Worm (Caenorhabditis elegans): ENCODE results near the gene F55C9.6.
"Not testable (repeated sequence)": the region's sequence is repeated elsewhere in the genome, so short reads cannot be mapped to it uniquely, and the experiment has no call there.

Gene F55C9.6

ce11 chrV:19278488-19278887 is 18.1 kb downstream of the F55C9.6 start:
- no peak for TF ChIP-seq sea-2 (GFP tag; optimal IDR thresholded peaks at IDR 0.05)
- TF ChIP-seq eor-1 (tag; optimal IDR thresholded peaks at IDR 0.05): no peak
- TF ChIP-seq mml-1 (tag; optimal IDR thresholded peaks at IDR 0.05): no peak
- no peak for TF ChIP-seq nhr-25 (tag; optimal IDR thresholded peaks at IDR 0.05)
- TF ChIP-seq ztf-11 (tag; optimal IDR thresholded peaks at IDR 0.05): no peak
- TF ChIP-seq ZK546.5 (tag; optimal IDR thresholded peaks at IDR 0.05): no peak
- no peak for TF ChIP-seq tbx-2 (tag; optimal IDR thresholded peaks at IDR 0.05)
- no peak for TF ChIP-seq hmg-11 (tag; optimal IDR thresholded peaks at IDR 0.05)
- TF ChIP-seq ceh-9 (tag; optimal IDR thresholded peaks at IDR 0.05): no peak
- TF ChIP-seq zag-1 (tag; optimal IDR thresholded peaks at IDR 0.05): no peak
- TF ChIP-seq skn-1 (tag; optimal IDR thresholded peaks at IDR 0.05): no peak
- TF ChIP-seq nhr-12 (tag; optimal IDR thresholded peaks at IDR 0.05): no peak
- TF ChIP-seq ama-1 (optimal IDR thresholded peaks at IDR 0.05): no peak
- no peak for TF ChIP-seq elt-2 (tag; optimal IDR thresholded peaks at IDR 0.05)
- no peak for TF ChIP-seq fkh-2 (tag; optimal IDR thresholded peaks at IDR 0.05)
- no peak for TF ChIP-seq ceh-82 (tag; optimal IDR thresholded peaks at IDR 0.05)
- TF ChIP-seq nhr-237 (tag; optimal IDR thresholded peaks at IDR 0.05): no peak

- TF ChIP-seq daf-12 (tag; optimal IDR thresholded peaks at IDR 0.05) (no peak), unc-39 (tag; optimal IDR thresholded peaks at IDR 0.05) (no peak)
Measured at ce11 chrV:19276354-19276753, 20.3 kb downstream of the F55C9.6 start.

ce11 chrV:19264148-19264547 is 32.5 kb downstream of the F55C9.6 start, which contains the start of gene F21D9.1:
Gene F21D9.1 (plus strand): TSS chrV:19264448.
- TF ChIP-seq mdl-1, egl-5, aly-2 (tag; optimal IDR thresholded peaks at IDR 0.05): not testable (repeated sequence)

- TF ChIP-seq unc-39 (tag; optimal IDR thresholded peaks at IDR 0.05) (no peak), nhr-76 (tag; optimal IDR thresholded peaks at IDR 0.05) (no peak), ceh-28 (tag; optimal IDR thresholded peaks at IDR 0.05) (no peak), elt-3 (tag; optimal IDR thresholded peaks at IDR 0.05) (no peak), ceh-82 (tag; optimal IDR thresholded peaks at IDR 0.05) (no peak), elt-2 (tag; optimal IDR thresholded peaks at IDR 0.05) (no peak), zag-1 (tag; optimal IDR thresholded peaks at IDR 0.05) (no peak), fos-1 (tag; optimal IDR thresholded peaks at IDR 0.05) (no peak), pqm-1 (tag; optimal IDR thresholded peaks at IDR 0.05) (no peak), aly-2 (tag; optimal IDR thresholded peaks at IDR 0.05) (no peak), nfya-1 (tag; optimal IDR thresholded peaks at IDR 0.05; ENCODE audit: insufficient read depth) (no peak), lsy-12 (tag; optimal IDR thresholded peaks at IDR 0.05) (no peak)
Measured at ce11 chrV:19262349-19262748, 34.3 kb downstream of the F55C9.6 start, which contains the start of gene F21D9.2. Gene F21D9.2 (minus strand): TSS chrV:19262449.

- no peak for TF ChIP-seq snpc-4 (tag; optimal IDR thresholded peaks at IDR 0.05)
- TF ChIP-seq jun-1 (tag; optimal IDR thresholded peaks at IDR 0.05): no peak
- TF ChIP-seq hmg-11 (tag; optimal IDR thresholded peaks at IDR 0.05): no peak
- no peak for TF ChIP-seq daf-12 (tag; optimal IDR thresholded peaks at IDR 0.05)
- no peak for TF ChIP-seq zag-1 (tag; optimal IDR thresholded peaks at IDR 0.05)
- no peak for TF ChIP-seq nhr-76 (tag; optimal IDR thresholded peaks at IDR 0.05)
- no peak for TF ChIP-seq lin-39 (tag; optimal IDR thresholded peaks at IDR 0.05)
- no peak for TF ChIP-seq unc-39 (tag; optimal IDR thresholded peaks at IDR 0.05)
- no peak for TF ChIP-seq elt-2 (tag; optimal IDR thresholded peaks at IDR 0.05)
- no peak for TF ChIP-seq mdl-1 (tag; optimal IDR thresholded peaks at IDR 0.05)
- no peak for TF ChIP-seq elt-1 (tag; optimal IDR thresholded peaks at IDR 0.05)
- no peak for TF ChIP-seq eor-1 (tag; optimal IDR thresholded peaks at IDR 0.05)
- no peak for TF ChIP-seq nhr-28 (tag; optimal IDR thresholded peaks at IDR 0.05)
Measured at ce11 chrV:19260686-19261085, 35.9 kb downstream of the F55C9.6 start.

- no peak for TF ChIP-seq nhr-77 (tag; optimal IDR thresholded peaks at IDR 0.05)
- TF ChIP-seq ama-1 (optimal IDR thresholded peaks at IDR 0.05): no peak
- TF ChIP-seq nhr-43 (tag; optimal IDR thresholded peaks at IDR 0.05; ENCODE audit: poor library complexity, severe bottlenecking): no peak
- TF ChIP-seq ceh-16 (tag; optimal IDR thresholded peaks at IDR 0.05): no peak
- TF ChIP-seq ceh-28 (tag; optimal IDR thresholded peaks at IDR 0.05): no peak
- no peak for TF ChIP-seq unc-62 (GFP tag; optimal IDR thresholded peaks at IDR 0.05)
- TF ChIP-seq skn-1 (tag; optimal IDR thresholded peaks at IDR 0.05): no peak
- TF ChIP-seq egl-5 (tag; optimal IDR thresholded peaks at IDR 0.05): no peak
- no peak for TF ChIP-seq egl-27 (tag; optimal IDR thresholded peaks at IDR 0.05)
- no peak for TF ChIP-seq mml-1 (tag; optimal IDR thresholded peaks at IDR 0.05)
- TF ChIP-seq unc-39 (tag; optimal IDR thresholded peaks at IDR 0.05): no peak
Measured at ce11 chrV:19259403-19259802, 37.2 kb downstream of the F55C9.6 start.

All from whole organism, L3 larva.